Worm (Caenorhabditis elegans) whole organism, L4 larva: ENCODE data around the gene lag-2.

Experiments
- F26F4.8 ChIP-seq: fragments of 200-800 bp; sonication (Bioruptor generic); conservative IDR thresholded peaks from 2 replicates; pipeline ENCODE4 v1.3.6; 2022; ENCODE audit warnings: missing genetic modification characterization, missing compliant biosample characterization
- R02D3.7 ChIP-seq: fragments of 150-350 bp; sonication (generic microtip); optimal IDR thresholded peaks from 3 replicates; lab custom pipeline; 2014; ENCODE audit warnings: missing biosample characterization, missing genetic modification characterization
- Y48G9A.11 ChIP-seq: fragments of 200-800 bp; sonication (Bioruptor generic); IDR thresholded peaks from 2 replicates; pipeline ENCODE4 v1.3.6; 2022; ENCODE audit warnings: missing genetic modification reagents, missing genetic modification characterization, missing compliant biosample characterization
- Y75B8A.6 ChIP-seq: fragments of 200-800 bp; sonication (Bioruptor generic); IDR thresholded peaks from 2 replicates; pipeline ENCODE4 v1.3.6; 2022; ENCODE audit warnings: missing genetic modification reagents, missing genetic modification characterization, missing compliant biosample characterization
- aha-1 ChIP-seq: fragments of 150-350 bp; peaks from one replicate; lab custom pipeline; 2014; ENCODE audit warnings: missing biosample characterization, missing genetic modification characterization
- ama-1 ChIP-seq: fragments of 150-350 bp; optimal IDR thresholded peaks from 2 replicates; lab custom pipeline; 2014; ENCODE audit warnings: inconsistent platforms, mixed read lengths
- ctbp-1 ChIP-seq: fragments of 200-800 bp; sonication (Bioruptor generic); IDR thresholded peaks from 2 replicates; pipeline ENCODE4 v1.3.6; 2022; ENCODE audit warnings: missing genetic modification reagents, missing genetic modification characterization, missing compliant biosample characterization
- daf-16 ChIP-seq, 3 experiments: sonication (generic microtip); optimal IDR thresholded peaks; 2 replicates each; lab custom pipeline; 2016 to 2017; ENCODE audit warnings: missing genetic modification characterization in 3 of 3, missing genetic modification reagents in 3 of 3, mild to moderate bottlenecking in 2 of 3, missing compliant biosample characterization in 2 of 3, missing biosample characterization in 1 of 3, moderate library complexity in 1 of 3
- daf-8 ChIP-seq: fragments of 200-800 bp; sonication (Bioruptor generic); IDR thresholded peaks from 2 replicates; pipeline ENCODE4 v1.3.6; 2022; ENCODE audit warnings: missing genetic modification characterization, missing compliant biosample characterization
- dmd-6 ChIP-seq: fragments of 200-800 bp; sonication (Bioruptor generic); IDR thresholded peaks from 2 replicates; pipeline ENCODE4 v1.3.6; 2022; ENCODE audit warnings: missing genetic modification reagents, missing genetic modification characterization, missing compliant biosample characterization
- egl-27 ChIP-seq: sonication (generic microtip); optimal IDR thresholded peaks from 3 replicates; lab custom pipeline; 2017; ENCODE audit warnings: missing biosample characterization, missing genetic modification reagents, missing genetic modification characterization
- fos-1 ChIP-seq: fragments of 150-350 bp; optimal IDR thresholded peaks from 2 replicates; lab custom pipeline; 2014; ENCODE audit warnings: missing biosample characterization, missing genetic modification characterization
- hlh-30 ChIP-seq: sonication (generic microtip); optimal IDR thresholded peaks from 2 replicates; lab custom pipeline; 2017; ENCODE audit warnings: antibody characterized with exemption, mild to moderate bottlenecking, missing genetic modification characterization, missing compliant biosample characterization; ENCODE audit not compliant: insufficient read depth
- jun-1 ChIP-seq: fragments of 150-350 bp; optimal IDR thresholded peaks from 2 replicates; lab custom pipeline; 2014; ENCODE audit warnings: missing biosample characterization, missing genetic modification reagents, missing genetic modification characterization
- lim-7 ChIP-seq: fragments of 200-800 bp; sonication (Bioruptor generic); IDR thresholded peaks from 2 replicates; pipeline ENCODE4 v1.3.6; 2022; ENCODE audit warnings: missing genetic modification characterization, missing compliant biosample characterization
- lin-13 ChIP-seq: fragments of 150-350 bp; optimal IDR thresholded peaks from 2 replicates; lab custom pipeline; 2014; ENCODE audit warnings: missing biosample characterization, missing genetic modification reagents, missing genetic modification characterization
- lin-38 ChIP-seq: fragments of 200-800 bp; sonication (Bioruptor generic); IDR thresholded peaks from 2 replicates; pipeline ENCODE4 v1.3.6; 2022; ENCODE audit warnings: missing genetic modification reagents, missing genetic modification characterization, missing compliant biosample characterization
- lin-39 ChIP-seq: fragments of 150-350 bp; optimal IDR thresholded peaks from 2 replicates; lab custom pipeline; 2014; ENCODE audit warnings: missing biosample characterization, missing genetic modification reagents, missing genetic modification characterization
- madf-5 ChIP-seq, 2 experiments: fragments of 200-800 bp; sonication (Bioruptor generic); IDR thresholded peaks; 2 replicates each; pipeline ENCODE4 v1.3.6; 2022; ENCODE audit warnings: missing compliant biosample characterization in 2 of 2, missing genetic modification characterization in 2 of 2
- mep-1 ChIP-seq: fragments of 150-350 bp; sonication (generic microtip); optimal IDR thresholded peaks from 3 replicates; lab custom pipeline; 2014; ENCODE audit warnings: missing biosample characterization, missing genetic modification characterization
- mes-2 ChIP-seq: sonication (generic microtip); optimal IDR thresholded peaks from 2 replicates; lab custom pipeline; 2016; ENCODE audit warnings: missing genotype, mild to moderate bottlenecking, missing genetic modification characterization, missing compliant biosample characterization; ENCODE audit not compliant: poor library complexity, severe bottlenecking
- mxl-2 ChIP-seq: fragments of 200-800 bp; sonication (Bioruptor generic); conservative IDR thresholded peaks from 2 replicates; pipeline ENCODE4 v1.3.6; 2022; ENCODE audit warnings: missing genetic modification reagents, missing genetic modification characterization, missing compliant biosample characterization
- nhr-10 ChIP-seq: fragments of 150-350 bp; optimal IDR thresholded peaks from 2 replicates; lab custom pipeline; 2014; ENCODE audit warnings: missing biosample characterization, missing genetic modification characterization
- nhr-102 ChIP-seq: sonication (generic microtip); optimal IDR thresholded peaks from 2 replicates; lab custom pipeline; 2016; ENCODE audit warnings: mild to moderate bottlenecking, missing genetic modification characterization, moderate library complexity, missing compliant biosample characterization
- nhr-237 ChIP-seq: sonication (generic microtip); optimal IDR thresholded peaks from 2 replicates; lab custom pipeline; 2017; ENCODE audit warnings: missing biosample characterization, missing genetic modification characterization
- nhr-25 ChIP-seq: sonication (generic microtip); optimal IDR thresholded peaks from 2 replicates; lab custom pipeline; 2017; ENCODE audit warnings: missing genetic modification characterization, mild to moderate bottlenecking, missing compliant biosample characterization, antibody characterized with exemption, moderate library complexity, borderline replicate concordance; ENCODE audit not compliant: insufficient read depth
- nhr-41 ChIP-seq: fragments of 200-800 bp; sonication (Bioruptor generic); IDR thresholded peaks from 2 replicates; pipeline ENCODE4 v1.3.6; 2022; ENCODE audit warnings: missing genetic modification reagents, missing genetic modification characterization, missing compliant biosample characterization
- pha-4 ChIP-seq, 2 experiments: fragments of 150-350 bp in 1 of 2; fragments of 200-800 bp in 1 of 2; sonication (Bioruptor generic) in 1 of 2; IDR thresholded peaks in 1 of 2; optimal IDR thresholded peaks in 1 of 2; 2 replicates each; pipeline versions ENCODE4 v1.3.6 to Lab custom; 2014 to 2022; ENCODE audit warnings: missing genetic modification characterization in 2 of 2, missing genetic modification reagents in 2 of 2, missing biosample characterization in 1 of 2, missing compliant biosample characterization in 1 of 2
- pqm-1 ChIP-seq: sonication (generic microtip); optimal IDR thresholded peaks from 2 replicates; lab custom pipeline; 2017; ENCODE audit warnings: missing biosample characterization, missing genetic modification characterization
- saeg-2 ChIP-seq: fragments of 200-800 bp; sonication (Bioruptor generic); IDR thresholded peaks from 2 replicates; pipeline ENCODE4 v1.3.6; 2022; ENCODE audit warnings: missing genetic modification reagents, missing genetic modification characterization, missing compliant biosample characterization
- sdz-12 ChIP-seq: fragments of 200-800 bp; sonication (Bioruptor generic); optimal IDR thresholded peaks from 2 replicates; lab custom pipeline; 2018; ENCODE audit warnings: mild to moderate bottlenecking, missing genetic modification characterization, missing compliant biosample characterization
- set-16 ChIP-seq: fragments of 200-800 bp; sonication (Bioruptor generic); IDR thresholded peaks from 2 replicates; pipeline ENCODE4 v1.3.6; 2022; ENCODE audit warnings: missing genetic modification reagents, missing genetic modification characterization, missing compliant biosample characterization
- unc-62 ChIP-seq, 3 experiments: fragments of 150-350 bp in 1 of 3; sonication (generic microtip); optimal IDR thresholded peaks in 2 of 3; peaks in 1 of 3; 1 replicate in 1 of 3; 2 replicates in 2 of 3; lab custom pipeline; 2014 to 2017; ENCODE audit warnings: missing biosample characterization in 3 of 3, missing genetic modification characterization in 3 of 3, missing genetic modification reagents in 3 of 3, missing genotype in 1 of 3
- zfp-2 ChIP-seq: sonication (generic microtip); optimal IDR thresholded peaks from 2 replicates; lab custom pipeline; 2016; ENCODE audit warnings: mild to moderate bottlenecking, missing genetic modification characterization, missing compliant biosample characterization

lag-2 gene

ce11 chrV:3149910-3150428 lies 38.2 kb upstream of the lag-2 start:
- TF ChIP-seq nhr-41 (GFP tag; lab: Robert Waterston, UW) (0 out of 2 replicates have a peak, but pooled peaks have one; percentile 6), set-16 (GFP tag; lab: Robert Waterston, UW) (peak; percentile 91), pqm-1 (tag; lab: Kevin White, UChicago) (no peak), aha-1 (peak; percentile 73), jun-1 (no peak), fos-1 (tag; lab: Kevin White, UChicago) (no peak), saeg-2 (GFP tag; lab: Robert Waterston, UW) (0 out of 2 replicates have a peak, but pooled peaks have one; percentile 38), nhr-237 (tag; lab: Kevin White, UChicago) (no peak)
- TF ChIP-seq, all 104 proteins: peak for 4

ce11 chrV:3151862-3152261 lies 36.3 kb upstream of the lag-2 start, which contains the start of gene srab-6:
TSS of gene srab-6 (minus strand) at chrV:3151962.
- TF ChIP-seq ctbp-1 (GFP tag; lab: Robert Waterston, UW) (no peak), daf-8 (GFP tag; lab: Robert Waterston, UW) (no peak), zfp-2 (no peak), hlh-30 (tag; lab: Kevin White, UChicago) (no peak)

ce11 chrV:3155072-3155471 lies 33.1 kb upstream of the lag-2 start, which contains the start of gene srab-7:
TSS of gene srab-7 (minus strand) at chrV:3155172.
- TF ChIP-seq madf-5 (GFP tag; IDR thresholded peaks at IDR 0.05; lab: Robert Waterston, UW) = no peak
- no peak for TF ChIP-seq sdz-12 (GFP tag; lab: Kevin White, UChicago)
- no peak for TF ChIP-seq Y48G9A.11 (GFP tag; lab: Robert Waterston, UW)
- no peak for TF ChIP-seq Y75B8A.6 (GFP tag; lab: Robert Waterston, UW)
- no peak for TF ChIP-seq ama-1

ce11 chrV:3156786-3157185 lies 31.4 kb upstream of the lag-2 start, which contains the start of gene exh-1:
TSS of gene exh-1 (plus strand) at chrV:3157086.
- TF ChIP-seq lin-38 (GFP tag; lab: Robert Waterston, UW) (no peak), unc-62 (GFP tag; optimal IDR thresholded peaks at IDR 0.05 in 1 of 2; lab: Kevin White, UChicago) (peak in 1 of 2 experiments; percentile 78), unc-62 (tag; optimal IDR thresholded peaks at IDR 0.05; lab: Kevin White, UChicago) (no peak)

ce11 chrV:3158379-3158778 lies 29.8 kb upstream of the lag-2 start:
- TF ChIP-seq unc-62 (GFP tag; optimal IDR thresholded peaks at IDR 0.05 in 1 of 2; lab: Kevin White, UChicago) (peak in 1 of 2 experiments; percentile 94), unc-62 (tag; optimal IDR thresholded peaks at IDR 0.05; lab: Kevin White, UChicago) (no peak), R02D3.7 (tag; lab: Kevin White, UChicago) (no peak), aha-1 (peak; percentile 6)

ce11 chrV:3159252-3159651 lies 28.9 kb upstream of the lag-2 start, which contains the start of gene C36C5.12:
TSS of gene C36C5.12 (minus strand) at chrV:3159352.
- no peak for TF ChIP-seq mep-1 (tag; lab: Kevin White, UChicago)
- TF ChIP-seq fos-1 (tag; lab: Kevin White, UChicago) = no peak
- no peak for TF ChIP-seq aha-1
- TF ChIP-seq nhr-25 (tag; lab: Kevin White, UChicago) = no peak
- TF ChIP-seq lin-39 (tag; lab: Kevin White, UChicago) = no peak
- TF ChIP-seq mxl-2 (GFP tag; lab: Robert Waterston, UW) = no peak
- TF ChIP-seq egl-27 (tag; lab: Kevin White, UChicago) = no peak
- no peak for TF ChIP-seq pha-4 (GFP tag; IDR thresholded peaks at IDR 0.05; lab: Robert Waterston, UW)
- no peak for TF ChIP-seq pha-4 (tag; optimal IDR thresholded peaks at IDR 0.05; lab: Kevin White, UChicago)
- TF ChIP-seq dmd-6 (GFP tag; lab: Robert Waterston, UW) = no peak
- no peak for TF ChIP-seq daf-16 (GFP tag; optimal IDR thresholded peaks at IDR 0.05; lab: Kevin White, UChicago)
- TF ChIP-seq daf-16 (tag; optimal IDR thresholded peaks at IDR 0.05; lab: Kevin White, UChicago) = no peak
- no peak for TF ChIP-seq nhr-102 (tag; lab: Kevin White, UChicago)
- TF ChIP-seq mes-2 (tag; lab: Kevin White, UChicago) = no peak
- TF ChIP-seq set-16 (GFP tag; lab: Robert Waterston, UW) = no peak
- TF ChIP-seq F26F4.8 = no peak
- no peak for TF ChIP-seq lim-7 (GFP tag; lab: Robert Waterston, UW)
- no peak for TF ChIP-seq nhr-10 (tag; lab: Kevin White, UChicago)
- TF ChIP-seq lin-13 = no peak
